Fruit fly (Drosophila melanogaster) Kc167 (cell line): ENCODE data around the gene MBD-like.

ENCODE experiments used
- insv ChIP-seq: fragments of >200 bp; optimal IDR thresholded peaks from 3 replicates; lab custom pipeline; 2018; ENCODE audit warnings: missing external identifiers
- psq ChIP-seq: fragments of >200 bp; optimal IDR thresholded peaks from 2 replicates; lab custom pipeline; 2017; ENCODE audit warnings: missing external identifiers

- TF ChIP-seq insv, result no peak
- TF ChIP-seq psq (lab: Kevin White, UChicago), result no peak
These were observed 3.9 kb downstream of the MBD-like start, which contains the start of the genes CG9393 and Vps45 for dm6 chr3R:9563240-9563992.
